Worm (Caenorhabditis elegans) whole organism, L2 larva: Measurements from ENCODE around the gene str-55.

ENCODE experiments used
- C34F6.9 ChIP-seq: fragments of 150-350 bp; optimal IDR thresholded peaks from 2 replicates; lab custom pipeline; 2014; ENCODE audit warnings: missing biosample characterization, missing genetic modification characterization
- F13H6.1 ChIP-seq: sonication (generic microtip); optimal IDR thresholded peaks from 2 replicates; lab custom pipeline; 2016; ENCODE audit warnings: missing genetic modification characterization, missing compliant biosample characterization
- R02D3.7 ChIP-seq: fragments of 150-350 bp; optimal IDR thresholded peaks from 2 replicates; lab custom pipeline; 2014; ENCODE audit warnings: missing biosample characterization, missing genetic modification characterization
- Y55F3AM.14 ChIP-seq: fragments of 200-800 bp; sonication (Bioruptor generic); optimal IDR thresholded peaks from 2 replicates; lab custom pipeline; 2018; ENCODE audit warnings: mild to moderate bottlenecking, missing genetic modification characterization, missing compliant biosample characterization
- ZK546.5 ChIP-seq: sonication (generic microtip); optimal IDR thresholded peaks from 2 replicates; lab custom pipeline; 2017; ENCODE audit warnings: missing biosample characterization, missing genetic modification characterization
- alr-1 ChIP-seq: fragments of 150-350 bp; optimal IDR thresholded peaks from 2 replicates; lab custom pipeline; 2014; ENCODE audit warnings: missing biosample characterization, missing genetic modification characterization
- aly-2 ChIP-seq: fragments of 150-350 bp; optimal IDR thresholded peaks from 2 replicates; lab custom pipeline; 2014; ENCODE audit warnings: missing biosample characterization, missing genetic modification characterization
- ama-1 ChIP-seq: fragments of 150-350 bp; optimal IDR thresholded peaks from 2 replicates; lab custom pipeline; 2018; ENCODE audit warnings: inconsistent platforms
- blmp-1 ChIP-seq: sonication (generic microtip); optimal IDR thresholded peaks from 2 replicates; lab custom pipeline; 2017; ENCODE audit warnings: missing genetic modification characterization, mild to moderate bottlenecking, missing compliant biosample characterization, antibody characterized with exemption, moderate library complexity; ENCODE audit not compliant: insufficient read depth
- ceh-16 ChIP-seq: fragments of 150-350 bp; optimal IDR thresholded peaks from 2 replicates; lab custom pipeline; 2014; ENCODE audit warnings: missing biosample characterization, missing genetic modification characterization
- ceh-82 ChIP-seq: fragments of 150-350 bp; optimal IDR thresholded peaks from 2 replicates; lab custom pipeline; 2014; ENCODE audit warnings: missing biosample characterization, missing genetic modification characterization
- crh-2 ChIP-seq: sonication (generic microtip); optimal IDR thresholded peaks from 2 replicates; lab custom pipeline; 2017; ENCODE audit warnings: missing biosample characterization, missing genetic modification characterization
- dmd-4 ChIP-seq: sonication (generic microtip); optimal IDR thresholded peaks from 2 replicates; lab custom pipeline; 2017; ENCODE audit warnings: missing biosample characterization, missing genetic modification characterization
- egl-27 ChIP-seq: sonication (generic microtip); optimal IDR thresholded peaks from 3 replicates; lab custom pipeline; 2017; ENCODE audit warnings: missing biosample characterization, missing genetic modification reagents, missing genetic modification characterization
- elt-1 ChIP-seq: fragments of 150-350 bp; optimal IDR thresholded peaks from 2 replicates; lab custom pipeline; 2014; ENCODE audit warnings: missing biosample characterization, missing genetic modification characterization
- elt-3 ChIP-seq: sonication (generic microtip); optimal IDR thresholded peaks from 2 replicates; lab custom pipeline; 2017; ENCODE audit warnings: missing biosample characterization, missing genetic modification characterization
- fos-1 ChIP-seq: fragments of 150-350 bp; optimal IDR thresholded peaks from 2 replicates; lab custom pipeline; 2014; ENCODE audit warnings: missing biosample characterization, missing genetic modification characterization
- gmeb-1 ChIP-seq: fragments of 150-350 bp; optimal IDR thresholded peaks from 2 replicates; lab custom pipeline; 2014; ENCODE audit warnings: missing biosample characterization, missing genetic modification characterization
- lin-11 ChIP-seq: fragments of 150-350 bp; sonication (generic microtip); optimal IDR thresholded peaks from 2 replicates; lab custom pipeline; 2014; ENCODE audit warnings: missing biosample characterization, missing genetic modification characterization, inconsistent platforms, mixed read lengths
- lin-13 ChIP-seq: fragments of 150-350 bp; optimal IDR thresholded peaks from 2 replicates; lab custom pipeline; 2014; ENCODE audit warnings: missing biosample characterization, missing genetic modification reagents, missing genetic modification characterization
- lin-39 ChIP-seq: fragments of 150-350 bp; optimal IDR thresholded peaks from 2 replicates; lab custom pipeline; 2014; ENCODE audit warnings: missing biosample characterization, missing genetic modification reagents, missing genetic modification characterization
- lsy-2 ChIP-seq, 2 experiments: fragments of 150-350 bp in 1 of 2; sonication (generic microtip) in 1 of 2; optimal IDR thresholded peaks; 2 replicates each; lab custom pipeline; 2014 to 2017; ENCODE audit warnings: missing biosample characterization in 2 of 2, missing genetic modification characterization in 2 of 2
- mab-5 ChIP-seq: fragments of 150-350 bp; optimal IDR thresholded peaks from 2 replicates; lab custom pipeline; 2014; ENCODE audit warnings: missing biosample characterization, missing genetic modification characterization
- mbf-1 ChIP-seq: sonication (generic microtip); optimal IDR thresholded peaks from 2 replicates; lab custom pipeline; 2017; ENCODE audit warnings: missing biosample characterization, missing genetic modification characterization
- mdl-1 ChIP-seq, 2 experiments: fragments of 150-350 bp in 1 of 2; sonication (generic microtip) in 1 of 2; optimal IDR thresholded peaks; 2 replicates each; lab custom pipeline; 2017; ENCODE audit warnings: missing biosample characterization in 2 of 2, missing genetic modification characterization in 2 of 2
- nhr-10 ChIP-seq: sonication (generic microtip); optimal IDR thresholded peaks from 2 replicates; lab custom pipeline; 2017; ENCODE audit warnings: missing biosample characterization, missing genetic modification characterization
- nhr-11 ChIP-seq: fragments of 150-350 bp; optimal IDR thresholded peaks from 2 replicates; lab custom pipeline; 2014; ENCODE audit warnings: missing biosample characterization, missing genetic modification characterization
- nhr-12 ChIP-seq: fragments of 150-350 bp; optimal IDR thresholded peaks from 2 replicates; lab custom pipeline; 2014; ENCODE audit warnings: missing biosample characterization, missing genetic modification characterization
- nhr-129 ChIP-seq: fragments of 150-350 bp; optimal IDR thresholded peaks from 2 replicates; lab custom pipeline; 2014; ENCODE audit warnings: missing biosample characterization, missing genetic modification characterization
- nhr-21 ChIP-seq: fragments of 150-350 bp; optimal IDR thresholded peaks from 2 replicates; lab custom pipeline; 2014; ENCODE audit warnings: missing biosample characterization, missing genetic modification characterization
- nhr-23 ChIP-seq: fragments of 150-350 bp; optimal IDR thresholded peaks from 2 replicates; lab custom pipeline; 2014; ENCODE audit warnings: missing biosample characterization, missing genetic modification reagents, missing genetic modification characterization
- nhr-237 ChIP-seq: fragments of 150-350 bp; optimal IDR thresholded peaks from 2 replicates; lab custom pipeline; 2014; ENCODE audit warnings: missing biosample characterization, missing genetic modification characterization
- nhr-25 ChIP-seq: fragments of 150-350 bp; sonication (generic microtip); optimal IDR thresholded peaks from 3 replicates; lab custom pipeline; 2014; ENCODE audit warnings: missing biosample characterization, missing genetic modification characterization
- nhr-6 ChIP-seq: fragments of 150-350 bp; optimal IDR thresholded peaks from 2 replicates; lab custom pipeline; 2014; ENCODE audit warnings: missing biosample characterization, missing genetic modification characterization
- nhr-77 ChIP-seq: fragments of 150-350 bp; optimal IDR thresholded peaks from 2 replicates; lab custom pipeline; 2014; ENCODE audit warnings: missing biosample characterization, missing genetic modification characterization
- peb-1 ChIP-seq: fragments of 150-350 bp; optimal IDR thresholded peaks from 2 replicates; lab custom pipeline; 2014; ENCODE audit warnings: missing biosample characterization, missing genetic modification characterization
- sem-4 ChIP-seq: fragments of 150-350 bp; optimal IDR thresholded peaks from 2 replicates; lab custom pipeline; 2014; ENCODE audit warnings: missing biosample characterization, missing genetic modification reagents, missing genetic modification characterization
- skn-1 ChIP-seq: sonication (generic microtip); optimal IDR thresholded peaks from 2 replicates; lab custom pipeline; 2017; ENCODE audit warnings: missing biosample characterization, missing genetic modification characterization
- sma-3 ChIP-seq: sonication (generic microtip); optimal IDR thresholded peaks from 2 replicates; lab custom pipeline; 2016; ENCODE audit warnings: missing genetic modification reagents, missing genetic modification characterization, missing compliant biosample characterization
- sma-9 ChIP-seq, 2 experiments: fragments of 150-350 bp in 1 of 2; sonication (generic microtip) in 1 of 2; optimal IDR thresholded peaks; 2 replicates each; lab custom pipeline; 2014 to 2016; ENCODE audit warnings: missing genetic modification characterization in 2 of 2, mild to moderate bottlenecking in 1 of 2, missing biosample characterization in 1 of 2, missing compliant biosample characterization in 1 of 2, missing genetic modification reagents in 1 of 2, moderate library complexity in 1 of 2
- snpc-4 ChIP-seq: fragments of 150-350 bp; optimal IDR thresholded peaks from 2 replicates; lab custom pipeline; 2014; ENCODE audit warnings: missing biosample characterization, missing genetic modification characterization
- unc-39 ChIP-seq: fragments of 150-350 bp; optimal IDR thresholded peaks from 2 replicates; lab custom pipeline; 2014; ENCODE audit warnings: missing biosample characterization, missing genetic modification characterization
- unc-55 ChIP-seq: fragments of 150-350 bp; sonication (generic microtip); optimal IDR thresholded peaks from 3 replicates; lab custom pipeline; 2014; ENCODE audit warnings: missing biosample characterization, missing genetic modification reagents, missing genetic modification characterization
- unc-62 ChIP-seq: fragments of 150-350 bp; optimal IDR thresholded peaks from 2 replicates; lab custom pipeline; 2014; ENCODE audit warnings: missing biosample characterization, missing genetic modification reagents, missing genetic modification characterization
- zag-1 ChIP-seq: fragments of 150-350 bp; optimal IDR thresholded peaks from 2 replicates; lab custom pipeline; 2014; ENCODE audit warnings: missing biosample characterization, missing genetic modification characterization
- ztf-1 ChIP-seq: fragments of 200-800 bp; sonication (Bioruptor generic); conservative IDR thresholded peaks from 2 replicates; pipeline ENCODE4 v1.3.6; 2022; ENCODE audit warnings: missing genetic modification characterization, missing compliant biosample characterization
- ztf-11 ChIP-seq: sonication (generic microtip); optimal IDR thresholded peaks from 2 replicates; lab custom pipeline; 2017; ENCODE audit warnings: missing biosample characterization, missing genetic modification characterization
- ztf-4 ChIP-seq: fragments of 150-350 bp; optimal IDR thresholded peaks from 2 replicates; lab custom pipeline; 2014; ENCODE audit warnings: missing biosample characterization, missing genetic modification characterization

str-55 gene

DNA sequence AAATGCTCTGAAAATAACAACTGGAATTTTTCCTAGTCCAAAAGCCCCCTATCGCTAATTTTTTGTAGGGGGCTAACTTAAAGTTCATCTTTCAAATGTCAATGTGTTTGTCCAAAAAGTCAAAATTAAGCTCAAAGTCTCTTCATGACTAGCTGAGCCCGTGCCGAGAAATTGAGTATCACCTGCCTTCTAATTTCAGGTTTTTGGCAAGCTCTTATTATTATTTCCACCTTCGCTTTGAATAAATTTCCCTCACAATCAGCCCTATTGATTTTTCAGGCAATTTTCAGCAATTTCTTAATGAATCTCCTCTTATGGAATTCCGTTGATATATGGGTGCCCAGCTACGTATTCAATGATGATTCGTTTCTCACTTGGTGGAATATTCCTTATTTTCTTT is 17.5 kb downstream of the str-55 start, which contains the start of gene sre-36:
Gene sre-36 (plus strand): TSS at position 301 of the 400 bp plus-strand sequence.
- no peak for TF ChIP-seq nhr-129 (tag; lab: Kevin White, UChicago)
- no peak for TF ChIP-seq egl-27 (tag; lab: Kevin White, UChicago)
- no peak for TF ChIP-seq lin-13 (GFP tag; lab: Kevin White, UChicago)
- TF ChIP-seq, all 48 proteins: peak for 0

DNA sequence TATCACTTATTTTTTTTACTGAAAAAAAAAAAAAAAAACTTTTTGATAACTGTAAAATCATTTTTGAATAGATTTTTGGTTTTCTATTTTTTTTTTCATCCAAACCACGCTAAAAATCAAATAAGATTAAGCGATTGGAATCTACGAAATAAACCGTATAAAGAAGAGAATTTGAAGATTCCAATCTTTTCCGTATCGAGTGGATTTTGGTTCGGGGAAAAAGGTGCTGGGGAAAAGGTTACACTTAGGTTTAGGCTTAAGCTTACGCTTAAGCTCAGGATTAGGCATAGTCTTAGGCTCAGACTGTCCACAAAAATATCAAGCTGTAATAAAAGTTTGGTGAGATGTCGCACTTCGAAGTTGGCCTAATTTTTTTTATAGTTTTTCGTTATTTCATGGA is 21.2 kb downstream of the str-55 start, which contains the start of gene F13A7.12:
Gene F13A7.12 (plus strand): TSS at position 301 of the 400 bp plus-strand sequence.
- TF ChIP-seq F13H6.1 (tag; lab: Kevin White, UChicago) (no peak), lin-11 (tag; lab: Kevin White, UChicago) (no peak), sem-4 (tag; lab: Kevin White, UChicago) (no peak), nhr-21 (tag; lab: Kevin White, UChicago) (no peak)

- TF ChIP-seq nhr-129 (tag; lab: Kevin White, UChicago) = peak; percentile 100
- TF ChIP-seq C34F6.9 (tag; lab: Kevin White, UChicago) = peak; percentile 15
- no peak for TF ChIP-seq alr-1
- peak; percentile 80 for TF ChIP-seq fos-1
- TF ChIP-seq unc-39 (tag; lab: Kevin White, UChicago) = no peak
- TF ChIP-seq nhr-6 (tag; lab: Kevin White, UChicago) = no peak
- TF ChIP-seq sma-9 (GFP tag; optimal IDR thresholded peaks at IDR 0.05; lab: Kevin White, UChicago) = peak; percentile 67
- no peak for TF ChIP-seq sma-9 (tag; optimal IDR thresholded peaks at IDR 0.05; lab: Kevin White, UChicago)
- TF ChIP-seq mbf-1 (tag; lab: Kevin White, UChicago) = no peak
- no peak for TF ChIP-seq blmp-1
- TF ChIP-seq nhr-11 = no peak
- TF ChIP-seq sma-3 = peak; percentile 24
- TF ChIP-seq ztf-11 (tag; lab: Kevin White, UChicago) = no peak
- TF ChIP-seq ZK546.5 (tag; lab: Kevin White, UChicago) = no peak
- TF ChIP-seq zag-1 (tag; lab: Kevin White, UChicago) = no peak
- no peak for TF ChIP-seq lin-13 (GFP tag; lab: Kevin White, UChicago)
- no peak for TF ChIP-seq mdl-1 (tag; optimal IDR thresholded peaks at IDR 0.05; lab: Kevin White, UChicago)
- no peak for TF ChIP-seq F13H6.1 (tag; lab: Kevin White, UChicago)
- no peak for TF ChIP-seq nhr-23
- TF ChIP-seq crh-2 (tag; lab: Kevin White, UChicago) = peak; percentile 11
- no peak for TF ChIP-seq nhr-21 (tag; lab: Kevin White, UChicago)
- TF ChIP-seq ceh-82 (tag; lab: Kevin White, UChicago) = no peak
- TF ChIP-seq peb-1 (tag; lab: Kevin White, UChicago) = no peak
- no peak for TF ChIP-seq nhr-10 (tag; lab: Kevin White, UChicago)
- no peak for TF ChIP-seq lsy-2 (tag; optimal IDR thresholded peaks at IDR 0.05; lab: Kevin White, UChicago)
- no peak for TF ChIP-seq ztf-4 (tag; lab: Kevin White, UChicago)
- TF ChIP-seq egl-27 (tag; lab: Kevin White, UChicago) = no peak
- TF ChIP-seq R02D3.7 (tag; lab: Kevin White, UChicago) = no peak
- no peak for TF ChIP-seq ceh-16 (tag; lab: Kevin White, UChicago)
- no peak for TF ChIP-seq sem-4 (tag; lab: Kevin White, UChicago)
- TF ChIP-seq unc-62 (GFP tag; lab: Kevin White, UChicago) = no peak
- no peak for TF ChIP-seq aly-2
- peak; percentile 37 for TF ChIP-seq gmeb-1 (tag; lab: Kevin White, UChicago)
- TF ChIP-seq nhr-237 = no peak
- TF ChIP-seq unc-55 (GFP tag; lab: Kevin White, UChicago) = peak; percentile 40
- TF ChIP-seq nhr-12 (tag; lab: Kevin White, UChicago) = no peak
- TF ChIP-seq lin-11 (tag; lab: Kevin White, UChicago) = no peak
- TF ChIP-seq elt-3 (tag; lab: Kevin White, UChicago) = no peak
- no peak for TF ChIP-seq ztf-1
- no peak for TF ChIP-seq lin-39 (tag; lab: Kevin White, UChicago)
- TF ChIP-seq ama-1 (lab: Kevin White, UChicago) = no peak
- TF ChIP-seq elt-1 (tag; lab: Kevin White, UChicago) = no peak
- TF ChIP-seq skn-1 (tag; lab: Kevin White, UChicago) = no peak
- TF ChIP-seq Y55F3AM.14 (GFP tag; lab: Kevin White, UChicago) = no peak
- no peak for TF ChIP-seq nhr-77 (tag; lab: Kevin White, UChicago)
- no peak for TF ChIP-seq mab-5 (tag; lab: Kevin White, UChicago)
- TF ChIP-seq dmd-4 (tag; lab: Kevin White, UChicago) = no peak
- no peak for TF ChIP-seq nhr-25 (tag; lab: Kevin White, UChicago)
- TF ChIP-seq snpc-4 (tag; lab: Kevin White, UChicago) = no peak
- TF ChIP-seq, all 48 proteins: peak for 8
Observed at ce11 chrV:16395131-16395530, 21.8 kb downstream of the str-55 start, which contains the start of gene F13A7.11. F13A7.11 (minus strand) TSS chrV:16395304.
